Worm (Caenorhabditis elegans) whole organism, L4 larva: ENCODE measurements around the gene R07E5.11.

Experiments used
- D1046.2 ChIP-seq: fragments of 200-800 bp; sonication (Bioruptor generic); IDR thresholded peaks from 2 replicates; pipeline ENCODE4 v1.3.6; 2022; ENCODE audit warnings: missing genetic modification characterization, missing compliant biosample characterization
- F10B5.3 ChIP-seq: sonication (generic microtip); optimal IDR thresholded peaks from 2 replicates; lab custom pipeline; 2016; ENCODE audit warnings: mild to moderate bottlenecking, missing genetic modification characterization, missing compliant biosample characterization
- F37D6.2 ChIP-seq: sonication (generic microtip); optimal IDR thresholded peaks from 2 replicates; lab custom pipeline; 2016; ENCODE audit warnings: mild to moderate bottlenecking, missing genetic modification characterization, missing compliant biosample characterization
- T20F7.1 ChIP-seq: fragments of 200-800 bp; sonication (Bioruptor generic); optimal IDR thresholded peaks from 2 replicates; lab custom pipeline; 2018; ENCODE audit warnings: mild to moderate bottlenecking, missing genetic modification characterization, missing compliant biosample characterization
- T26A8.4 ChIP-seq: fragments of 200-800 bp; sonication (Bioruptor generic); IDR thresholded peaks from 2 replicates; pipeline ENCODE4 v1.3.6; 2022; ENCODE audit warnings: missing genetic modification characterization, missing compliant biosample characterization
- Y105C5A.15 ChIP-seq: fragments of 200-800 bp; sonication (Bioruptor generic); IDR thresholded peaks from 2 replicates; pipeline ENCODE4 v1.3.6; 2022; ENCODE audit warnings: missing genetic modification characterization, missing compliant biosample characterization
- Y5F2A.4 ChIP-seq: fragments of 200-800 bp; sonication (Bioruptor generic); optimal IDR thresholded peaks from 2 replicates; lab custom pipeline; 2018; ENCODE audit warnings: mild to moderate bottlenecking, missing genetic modification characterization, missing compliant biosample characterization
- ZK337.2 ChIP-seq: fragments of 200-800 bp; sonication (Bioruptor generic); IDR thresholded peaks from 2 replicates; pipeline ENCODE4 v1.3.6; 2022; ENCODE audit warnings: missing genetic modification reagents, missing genetic modification characterization, missing compliant biosample characterization
- aha-1 ChIP-seq: fragments of 150-350 bp; peaks from one replicate; lab custom pipeline; 2014; ENCODE audit warnings: missing biosample characterization, missing genetic modification characterization
- aly-2 ChIP-seq: sonication (generic microtip); optimal IDR thresholded peaks from 2 replicates; lab custom pipeline; 2018; ENCODE audit warnings: missing biosample characterization, missing genetic modification characterization
- arid-1 ChIP-seq: fragments of 200-800 bp; sonication (Bioruptor generic); conservative IDR thresholded peaks from 2 replicates; pipeline ENCODE4 v1.3.6; 2022; ENCODE audit warnings: missing genetic modification reagents, missing genetic modification characterization, missing compliant biosample characterization
- ceh-62 ChIP-seq: sonication (generic microtip); optimal IDR thresholded peaks from 2 replicates; lab custom pipeline; 2017; ENCODE audit warnings: missing biosample characterization, missing genetic modification characterization
- daf-16 ChIP-seq, 3 experiments: sonication (generic microtip); optimal IDR thresholded peaks; 2 replicates each; lab custom pipeline; 2016 to 2017; ENCODE audit warnings: missing genetic modification characterization in 3 of 3, missing genetic modification reagents in 3 of 3, mild to moderate bottlenecking in 2 of 3, missing compliant biosample characterization in 2 of 3, missing biosample characterization in 1 of 3, moderate library complexity in 1 of 3
- dmd-6 ChIP-seq: fragments of 200-800 bp; sonication (Bioruptor generic); IDR thresholded peaks from 2 replicates; pipeline ENCODE4 v1.3.6; 2022; ENCODE audit warnings: missing genetic modification reagents, missing genetic modification characterization, missing compliant biosample characterization
- dmd-8 ChIP-seq: fragments of 200-800 bp; sonication (Bioruptor generic); IDR thresholded peaks from 2 replicates; pipeline ENCODE4 v1.3.6; 2022; ENCODE audit warnings: missing genetic modification characterization, missing compliant biosample characterization
- dmd-9 ChIP-seq: fragments of 200-800 bp; sonication (Bioruptor generic); IDR thresholded peaks from 2 replicates; pipeline ENCODE4 v1.3.6; 2022; ENCODE audit warnings: missing genetic modification reagents, missing genetic modification characterization, missing compliant biosample characterization
- duxl-1 ChIP-seq: sonication (generic microtip); optimal IDR thresholded peaks from 2 replicates; lab custom pipeline; 2016; ENCODE audit warnings: mild to moderate bottlenecking, missing genetic modification characterization, moderate library complexity, missing compliant biosample characterization; ENCODE audit not compliant: poor library complexity
- dve-1 ChIP-seq: sonication (generic microtip); optimal IDR thresholded peaks from 2 replicates; lab custom pipeline; 2017; ENCODE audit warnings: antibody characterized with exemption, mild to moderate bottlenecking, missing genetic modification characterization, missing compliant biosample characterization; ENCODE audit not compliant: insufficient read depth
- egl-43 ChIP-seq: fragments of 200-800 bp; sonication (Bioruptor generic); IDR thresholded peaks from 2 replicates; pipeline ENCODE4 v1.3.6; 2022; ENCODE audit warnings: missing genetic modification reagents, missing genetic modification characterization, missing compliant biosample characterization
- hlh-30 ChIP-seq: sonication (generic microtip); optimal IDR thresholded peaks from 2 replicates; lab custom pipeline; 2017; ENCODE audit warnings: antibody characterized with exemption, mild to moderate bottlenecking, missing genetic modification characterization, missing compliant biosample characterization; ENCODE audit not compliant: insufficient read depth
- hmg-1.1 ChIP-seq: fragments of 200-800 bp; sonication (Bioruptor generic); IDR thresholded peaks from 2 replicates; pipeline ENCODE4 v1.3.6; 2022; ENCODE audit warnings: missing genetic modification reagents, missing genetic modification characterization, missing compliant biosample characterization
- jun-1 ChIP-seq: fragments of 150-350 bp; optimal IDR thresholded peaks from 2 replicates; lab custom pipeline; 2014; ENCODE audit warnings: missing biosample characterization, missing genetic modification reagents, missing genetic modification characterization
- lim-7 ChIP-seq: fragments of 200-800 bp; sonication (Bioruptor generic); IDR thresholded peaks from 2 replicates; pipeline ENCODE4 v1.3.6; 2022; ENCODE audit warnings: missing genetic modification characterization, missing compliant biosample characterization
- lin-1 ChIP-seq: fragments of 200-800 bp; sonication (Bioruptor generic); IDR thresholded peaks from 2 replicates; pipeline ENCODE4 v1.3.6; 2022; ENCODE audit warnings: missing genetic modification reagents, missing genetic modification characterization, missing compliant biosample characterization
- lin-15B ChIP-seq: fragments of 150-350 bp; sonication (generic microtip); optimal IDR thresholded peaks from 3 replicates; lab custom pipeline; 2014; ENCODE audit warnings: missing biosample characterization, missing genetic modification characterization
- lin-38 ChIP-seq: fragments of 200-800 bp; sonication (Bioruptor generic); IDR thresholded peaks from 2 replicates; pipeline ENCODE4 v1.3.6; 2022; ENCODE audit warnings: missing genetic modification reagents, missing genetic modification characterization, missing compliant biosample characterization
- lin-39 ChIP-seq: fragments of 150-350 bp; optimal IDR thresholded peaks from 2 replicates; lab custom pipeline; 2014; ENCODE audit warnings: missing biosample characterization, missing genetic modification reagents, missing genetic modification characterization
- lir-3 ChIP-seq: sonication (generic microtip); optimal IDR thresholded peaks from 2 replicates; lab custom pipeline; 2016; ENCODE audit warnings: mild to moderate bottlenecking, missing genetic modification characterization, missing compliant biosample characterization
- madf-9 ChIP-seq: fragments of 200-800 bp; sonication (Bioruptor generic); conservative IDR thresholded peaks from 2 replicates; pipeline ENCODE4 v1.3.6; 2022; ENCODE audit warnings: missing genetic modification reagents, missing genetic modification characterization, missing compliant biosample characterization
- mdl-1 ChIP-seq, 2 experiments: fragments of 150-350 bp in 1 of 2; sonication (generic microtip) in 1 of 2; optimal IDR thresholded peaks; 2 replicates each; lab custom pipeline; 2014 to 2017; ENCODE audit warnings: missing biosample characterization in 2 of 2, missing genetic modification characterization in 2 of 2
- nhr-28 ChIP-seq: fragments of 150-350 bp; optimal IDR thresholded peaks from 2 replicates; lab custom pipeline; 2014; ENCODE audit warnings: missing biosample characterization, missing genetic modification characterization
- nhr-41 ChIP-seq: fragments of 200-800 bp; sonication (Bioruptor generic); IDR thresholded peaks from 2 replicates; pipeline ENCODE4 v1.3.6; 2022; ENCODE audit warnings: missing genetic modification reagents, missing genetic modification characterization, missing compliant biosample characterization
- nhr-48 ChIP-seq: sonication (generic microtip); optimal IDR thresholded peaks from 2 replicates; lab custom pipeline; 2016; ENCODE audit warnings: mild to moderate bottlenecking, missing genetic modification characterization, missing compliant biosample characterization
- nhr-6 ChIP-seq: fragments of 150-350 bp; optimal IDR thresholded peaks from 2 replicates; lab custom pipeline; 2014; ENCODE audit warnings: missing biosample characterization, missing genetic modification characterization
- rbr-2 ChIP-seq: sonication (generic microtip); optimal IDR thresholded peaks from 2 replicates; lab custom pipeline; 2016; ENCODE audit warnings: missing genotype, missing genetic modification characterization, missing compliant biosample characterization
- set-16 ChIP-seq: fragments of 200-800 bp; sonication (Bioruptor generic); IDR thresholded peaks from 2 replicates; pipeline ENCODE4 v1.3.6; 2022; ENCODE audit warnings: missing genetic modification reagents, missing genetic modification characterization, missing compliant biosample characterization
- spr-3 ChIP-seq: fragments of 200-800 bp; sonication (Bioruptor generic); optimal IDR thresholded peaks from 2 replicates; lab custom pipeline; 2018; ENCODE audit warnings: mild to moderate bottlenecking, missing genetic modification characterization, missing compliant biosample characterization
- tra-1 ChIP-seq: fragments of 200-800 bp; sonication (Bioruptor generic); IDR thresholded peaks from 2 replicates; pipeline ENCODE4 v1.3.6; 2022; ENCODE audit warnings: missing genetic modification reagents, missing genetic modification characterization, missing compliant biosample characterization
- unc-39 ChIP-seq: sonication (generic microtip); optimal IDR thresholded peaks from 2 replicates; lab custom pipeline; 2017; ENCODE audit warnings: missing biosample characterization, missing genetic modification characterization
- unc-62 ChIP-seq, 3 experiments: fragments of 150-350 bp in 1 of 3; sonication (generic microtip); optimal IDR thresholded peaks in 2 of 3; peaks in 1 of 3; 1 replicate in 1 of 3; 2 replicates in 2 of 3; lab custom pipeline; 2014 to 2017; ENCODE audit warnings: missing biosample characterization in 3 of 3, missing genetic modification characterization in 3 of 3, missing genetic modification reagents in 3 of 3, missing genotype in 1 of 3
- zfp-3 ChIP-seq: fragments of 200-800 bp; sonication (Bioruptor generic); conservative IDR thresholded peaks from 2 replicates; pipeline ENCODE4 v1.3.6; 2022; ENCODE audit warnings: missing genetic modification reagents, missing genetic modification characterization, missing compliant biosample characterization

R07E5.11 gene

DNA sequence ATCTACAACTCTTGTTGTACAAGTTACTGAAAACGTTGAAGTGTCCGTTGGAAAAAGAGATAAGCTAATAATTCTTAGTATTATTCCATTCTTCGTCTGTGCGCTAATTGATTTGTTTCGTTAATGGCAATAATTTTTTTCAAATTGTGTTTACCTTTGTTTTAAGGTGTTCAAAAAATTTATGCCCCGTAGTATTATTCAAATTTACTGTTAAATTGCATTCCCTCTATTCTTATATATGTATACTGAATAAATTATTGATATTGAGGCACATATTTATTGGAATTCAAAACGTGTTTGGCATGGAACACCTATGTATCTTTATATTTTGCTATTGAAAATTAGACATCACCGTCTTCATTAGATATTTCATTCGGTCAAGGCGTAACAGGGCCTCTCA, 40.2 kb downstream of the R07E5.11 start, which contains the start of gene pals-26:
Gene pals-26, plus strand, starts transcription at position 301 of the 400 bp plus-strand sequence.
- TF ChIP-seq dmd-6 (no peak), hmg-1.1 (GFP tag; lab: Robert Waterston, UW) (no peak), madf-9 (GFP tag; lab: Robert Waterston, UW) (no peak)

ce11 chrIII:4372894-4373293, 42.1 kb downstream of the R07E5.11 start:
- TF ChIP-seq lin-38 (GFP tag; lab: Robert Waterston, UW), result no peak
- TF ChIP-seq daf-16 (GFP tag; optimal IDR thresholded peaks at IDR 0.05; lab: Kevin White, UChicago), result no peak
- TF ChIP-seq daf-16 (tag; optimal IDR thresholded peaks at IDR 0.05; lab: Kevin White, UChicago), result peak; percentile 97
- no peak for TF ChIP-seq egl-43 (GFP tag; lab: Robert Waterston, UW)
- no peak for TF ChIP-seq unc-39
- no peak for TF ChIP-seq T20F7.1 (GFP tag; lab: Kevin White, UChicago)

DNA sequence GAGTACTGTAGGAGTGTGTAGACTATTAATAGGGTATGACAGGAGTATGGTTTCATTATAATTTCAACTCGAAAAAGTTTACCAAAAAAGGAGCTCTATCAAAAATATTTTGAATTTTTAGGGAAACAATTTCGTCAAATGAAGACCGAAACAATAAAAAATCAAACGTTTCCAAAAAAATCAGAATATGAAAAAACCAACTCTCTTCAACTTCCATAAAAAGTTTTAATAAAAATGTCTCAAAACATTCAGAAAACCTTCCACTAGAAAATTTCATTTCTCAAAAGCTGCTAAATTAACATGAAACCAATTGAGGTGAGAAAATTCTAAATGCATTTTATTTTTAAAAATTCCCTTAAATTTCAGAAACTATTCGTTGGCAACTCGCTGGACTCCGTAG, 44.5 kb downstream of the R07E5.11 start, which contains the start of gene ckb-3:
Gene ckb-3, plus strand, starts transcription at position 301 of the 400 bp plus-strand sequence.
- no peak for TF ChIP-seq madf-9 (GFP tag; lab: Robert Waterston, UW)
- TF ChIP-seq Y105C5A.15 (GFP tag; lab: Robert Waterston, UW), result no peak
- no peak for TF ChIP-seq lin-39
- no peak for TF ChIP-seq Y5F2A.4 (GFP tag; lab: Kevin White, UChicago)
- no peak for TF ChIP-seq nhr-48 (tag; lab: Kevin White, UChicago)
- TF ChIP-seq unc-62 (GFP tag; optimal IDR thresholded peaks at IDR 0.05 in 1 of 2; lab: Kevin White, UChicago), result no peak
- TF ChIP-seq unc-62 (tag; optimal IDR thresholded peaks at IDR 0.05; lab: Kevin White, UChicago), result no peak
- no peak for TF ChIP-seq aly-2 (tag; lab: Kevin White, UChicago)
- no peak for TF ChIP-seq spr-3 (GFP tag; lab: Kevin White, UChicago)
- no peak for TF ChIP-seq set-16 (GFP tag; lab: Robert Waterston, UW)
- TF ChIP-seq ceh-62 (tag; lab: Kevin White, UChicago), result no peak
- no peak for TF ChIP-seq lin-15B (tag; lab: Kevin White, UChicago)
- TF ChIP-seq D1046.2 (GFP tag; lab: Robert Waterston, UW), result no peak
- TF ChIP-seq mdl-1 (tag; optimal IDR thresholded peaks at IDR 0.05; lab: Kevin White, UChicago), result no peak
- TF ChIP-seq rbr-2 (tag; lab: Kevin White, UChicago), result no peak
- no peak for TF ChIP-seq tra-1 (GFP tag; lab: Robert Waterston, UW)
- TF ChIP-seq, all 104 proteins: peak for 0

- TF ChIP-seq ZK337.2 (peak; percentile 64; the same call in 1 of the 2 replicates), zfp-3 (GFP tag; lab: Robert Waterston, UW) (peak; percentile 82), dmd-8 (peak; percentile 78; the same call in 1 of the 2 replicates), dmd-9 (GFP tag; lab: Robert Waterston, UW) (peak; percentile 39; the same call in 1 of the 2 replicates), nhr-28 (peak; percentile 37), aha-1 (tag; lab: Kevin White, UChicago) (peak; percentile 96), mdl-1 (tag; optimal IDR thresholded peaks at IDR 0.05; lab: Kevin White, UChicago) (peak in 1 of 2 experiments; percentile 17), dve-1 (tag; lab: Kevin White, UChicago) (peak; percentile 61), T26A8.4 (GFP tag; lab: Robert Waterston, UW) (peak; percentile 84), T20F7.1 (GFP tag; lab: Kevin White, UChicago) (peak; percentile 57), lin-1 (GFP tag; lab: Robert Waterston, UW) (0 out of 2 replicates have a peak, but pooled peaks have one; percentile 43), nhr-6 (tag; lab: Kevin White, UChicago) (peak; percentile 30), jun-1 (peak; percentile 6), rbr-2 (tag; lab: Kevin White, UChicago) (peak; percentile 74), spr-3 (GFP tag; lab: Kevin White, UChicago) (peak; percentile 51), F10B5.3 (peak; percentile 49), nhr-48 (tag; lab: Kevin White, UChicago) (peak; percentile 67), dmd-6 (peak; percentile 85), arid-1 (GFP tag; lab: Robert Waterston, UW) (peak; percentile 45; the same call in 1 of the 2 replicates), hmg-1.1 (GFP tag; lab: Robert Waterston, UW) (peak; percentile 88), lir-3 (tag; lab: Kevin White, UChicago) (peak; percentile 52), nhr-41 (GFP tag; lab: Robert Waterston, UW) (peak; percentile 53; the same call in 1 of the 2 replicates), hlh-30 (tag; lab: Kevin White, UChicago) (peak; percentile 44), lin-38 (GFP tag; lab: Robert Waterston, UW) (peak; percentile 84), F37D6.2 (tag; lab: Kevin White, UChicago) (peak; percentile 8), duxl-1 (tag; lab: Kevin White, UChicago) (peak; percentile 5), daf-16 (GFP tag; optimal IDR thresholded peaks at IDR 0.05; lab: Kevin White, UChicago) (peak; percentile 20 to 54), daf-16 (tag; optimal IDR thresholded peaks at IDR 0.05; lab: Kevin White, UChicago) (peak; percentile 24), D1046.2 (GFP tag; lab: Robert Waterston, UW) (peak; percentile 52; the same call in 1 of the 2 replicates), lim-7 (GFP tag; lab: Robert Waterston, UW) (peak; percentile 71)
Observed at ce11 chrIII:4369381-4369809, 45.6 kb downstream of the R07E5.11 start.
